Fruit fly (Drosophila melanogaster): ENCODE measurements around the gene CG17361.

DNA sequence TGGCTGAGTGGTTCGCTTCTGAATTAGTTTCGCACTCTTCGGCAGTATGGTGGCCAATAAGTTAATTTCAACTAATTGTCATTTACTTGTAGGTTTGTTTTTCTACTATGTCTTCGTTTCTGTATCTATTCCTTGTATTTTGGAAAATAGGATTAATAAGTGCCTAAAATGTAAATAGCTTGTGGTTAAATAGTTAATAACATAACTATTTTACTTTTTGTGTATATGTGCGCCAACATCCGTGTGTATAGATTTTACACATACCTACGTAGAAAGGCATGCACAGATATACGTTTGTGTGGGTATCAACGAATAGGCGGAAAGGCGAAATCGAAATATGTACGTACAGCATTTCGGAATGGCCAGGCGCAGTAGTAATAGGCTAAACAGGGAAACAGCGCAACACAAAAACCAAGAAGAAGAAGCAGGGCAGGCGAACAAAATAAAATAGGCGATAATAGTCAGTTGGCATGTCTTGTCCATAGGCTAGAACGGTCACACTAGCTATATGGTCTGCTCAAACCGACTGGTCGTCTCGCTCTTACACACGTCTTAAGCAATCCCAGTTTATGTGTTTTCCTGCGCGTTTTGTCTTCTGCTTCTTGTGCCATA lies 5.6 kb downstream of the CG17361 start:
- peak in 1 of 2 experiments; percentile 4 for TF ChIP-seq CTCF (optimal IDR thresholded peaks at IDR 0.05)
- TF ChIP-seq CG8478 (optimal IDR thresholded peaks at IDR 0.05) = no peak
